Worm (Caenorhabditis elegans) whole organism, young adult: ENCODE measurements around the gene W01B6.3.

Source experiments
- ama-1 ChIP-seq, 3 experiments: fragments of 150-350 bp in 1 of 3; sonication (generic microtip) in 2 of 3; optimal IDR thresholded peaks; 2 replicates each; lab custom pipeline; 2014 to 2018; ENCODE audit warnings: missing biosample characterization in 2 of 3, missing genetic modification characterization in 2 of 3, missing genetic modification reagents in 2 of 3
- attf-3 ChIP-seq: fragments of 200-800 bp; sonication (Bioruptor generic); conservative IDR thresholded peaks from 2 replicates; pipeline ENCODE4 v1.3.6; 2022; ENCODE audit warnings: missing genetic modification reagents, missing genetic modification characterization, missing compliant biosample characterization
- ceh-27 ChIP-seq: fragments of 200-800 bp; sonication (Bioruptor generic); optimal IDR thresholded peaks from 2 replicates; lab custom pipeline; 2018; ENCODE audit warnings: mild to moderate bottlenecking, missing genetic modification characterization, moderate library complexity, missing compliant biosample characterization
- dpl-1 ChIP-seq: fragments of 150-350 bp; optimal IDR thresholded peaks from 2 replicates; lab custom pipeline; 2014; ENCODE audit warnings: missing biosample characterization, missing genetic modification reagents, missing genetic modification characterization
- hsf-1 ChIP-seq: fragments of 200-800 bp; sonication (Bioruptor generic); IDR thresholded peaks from 2 replicates; pipeline ENCODE4 v1.3.6; 2022; ENCODE audit warnings: missing genetic modification reagents, missing genetic modification characterization, missing compliant biosample characterization
- madf-8 ChIP-seq: fragments of 200-800 bp; sonication (Bioruptor generic); conservative IDR thresholded peaks from 2 replicates; pipeline ENCODE4 v1.3.6; 2022; ENCODE audit warnings: missing genetic modification reagents, missing genetic modification characterization, missing compliant biosample characterization
- rec-8 ChIP-seq, 2 experiments: sonication (generic microtip); optimal IDR thresholded peaks; 2 replicates each; lab custom pipeline; 2016; ENCODE audit warnings: mild to moderate bottlenecking in 2 of 2, missing genetic modification characterization in 2 of 2, missing genetic modification reagents in 2 of 2, missing genotype in 2 of 2, missing biosample characterization in 1 of 2, missing compliant biosample characterization in 1 of 2, moderate library complexity in 1 of 2
- repo-1 ChIP-seq: sonication (generic microtip); optimal IDR thresholded peaks from 2 replicates; lab custom pipeline; 2017; ENCODE audit warnings: mild to moderate bottlenecking, missing genetic modification characterization, missing compliant biosample characterization
- unc-62 ChIP-seq: fragments of 150-350 bp; optimal IDR thresholded peaks from 2 replicates; lab custom pipeline; 2014; ENCODE audit warnings: missing biosample characterization, missing genetic modification reagents, missing genetic modification characterization

- no peak for TF ChIP-seq ama-1 (optimal IDR thresholded peaks at IDR 0.05; lab: Kevin White, UChicago)
- no peak for TF ChIP-seq ama-1 (GFP tag; optimal IDR thresholded peaks at IDR 0.05; lab: Kevin White, UChicago)
- no peak for TF ChIP-seq dpl-1 (GFP tag; lab: Kevin White, UChicago)
- TF ChIP-seq hsf-1 (GFP tag; lab: Robert Waterston, UW), result no peak
- no peak for TF ChIP-seq repo-1 (tag; lab: Kevin White, UChicago)
- no peak for TF ChIP-seq rec-8 (tag; optimal IDR thresholded peaks at IDR 0.05; lab: Kevin White, UChicago)
- no peak for TF ChIP-seq attf-3 (GFP tag; lab: Robert Waterston, UW)
- no peak for TF ChIP-seq unc-62 (GFP tag; lab: Kevin White, UChicago)
- TF ChIP-seq ceh-27, result no peak
- TF ChIP-seq madf-8 (GFP tag; lab: Robert Waterston, UW), result no peak
These were observed 8.5 kb downstream of the W01B6.3 start for ce11 chrIV:10063941-10064340.
